Worm (Caenorhabditis elegans) whole organism, late embryonic: ENCODE measurements around the gene D2045.7.

Experiments used
- K02D7.2 ChIP-seq: sonication (generic microtip); optimal IDR thresholded peaks from 2 replicates; lab custom pipeline; 2017; ENCODE audit warnings: mild to moderate bottlenecking, missing genetic modification characterization, missing compliant biosample characterization
- K09A11.1 ChIP-seq: sonication (generic microtip); optimal IDR thresholded peaks from 2 replicates; lab custom pipeline; 2017; ENCODE audit warnings: antibody characterized with exemption, mild to moderate bottlenecking, missing genetic modification characterization, missing compliant biosample characterization; ENCODE audit not compliant: insufficient read depth
- T23F11.4 ChIP-seq: fragments of 200-800 bp; sonication (Bioruptor generic); optimal IDR thresholded peaks from 2 replicates; lab custom pipeline; 2018; ENCODE audit warnings: mild to moderate bottlenecking, missing genetic modification characterization, missing compliant biosample characterization
- Y22D7AL.16 ChIP-seq: sonication (generic microtip); optimal IDR thresholded peaks from 2 replicates; lab custom pipeline; 2016; ENCODE audit warnings: missing genetic modification characterization, missing compliant biosample characterization
- ama-1 ChIP-seq: fragments of 150-350 bp; optimal IDR thresholded peaks from 2 replicates; lab custom pipeline; 2014
- ceh-19 ChIP-seq: fragments of 200-800 bp; sonication (Bioruptor generic); optimal IDR thresholded peaks from 2 replicates; lab custom pipeline; 2018; ENCODE audit warnings: mild to moderate bottlenecking, missing genetic modification characterization, missing compliant biosample characterization
- ceh-22 ChIP-seq: sonication (generic microtip); optimal IDR thresholded peaks from 2 replicates; lab custom pipeline; 2017; ENCODE audit warnings: missing biosample characterization, missing genetic modification characterization
- ceh-24 ChIP-seq: sonication (generic microtip); optimal IDR thresholded peaks from 2 replicates; lab custom pipeline; 2016; ENCODE audit warnings: mild to moderate bottlenecking, missing genetic modification characterization, missing compliant biosample characterization
- ceh-30 ChIP-seq: fragments of 150-350 bp; optimal IDR thresholded peaks from 2 replicates; lab custom pipeline; 2014; ENCODE audit warnings: missing biosample characterization, missing genetic modification characterization
- ceh-34 ChIP-seq: sonication (generic microtip); optimal IDR thresholded peaks from 2 replicates; lab custom pipeline; 2016; ENCODE audit warnings: mild to moderate bottlenecking, missing genetic modification characterization, missing compliant biosample characterization
- ceh-6 ChIP-seq: fragments of 200-800 bp; sonication (Bioruptor generic); optimal IDR thresholded peaks from 2 replicates; lab custom pipeline; 2018; ENCODE audit warnings: mild to moderate bottlenecking, missing genetic modification characterization, missing compliant biosample characterization
- che-1 ChIP-seq: sonication (generic microtip); optimal IDR thresholded peaks from 2 replicates; lab custom pipeline; 2016; ENCODE audit warnings: mild to moderate bottlenecking, missing genetic modification characterization, missing compliant biosample characterization
- dmd-4 ChIP-seq: sonication (generic microtip); optimal IDR thresholded peaks from 2 replicates; lab custom pipeline; 2016; ENCODE audit warnings: borderline replicate concordance, missing genetic modification characterization, missing compliant biosample characterization
- elt-2 ChIP-seq: sonication (generic microtip); optimal IDR thresholded peaks from 2 replicates; lab custom pipeline; 2016; ENCODE audit warnings: missing genetic modification reagents, missing genetic modification characterization, missing compliant biosample characterization
- elt-4 ChIP-seq: sonication (generic microtip); optimal IDR thresholded peaks from 2 replicates; lab custom pipeline; 2016; ENCODE audit warnings: missing genetic modification characterization, missing compliant biosample characterization
- ets-4 ChIP-seq: sonication (generic microtip); optimal IDR thresholded peaks from 2 replicates; lab custom pipeline; 2016; ENCODE audit warnings: missing genetic modification characterization, missing compliant biosample characterization
- fax-1 ChIP-seq: sonication (generic microtip); optimal IDR thresholded peaks from 2 replicates; lab custom pipeline; 2016; ENCODE audit warnings: missing genotype, missing genetic modification characterization, missing compliant biosample characterization
- fkh-6 ChIP-seq: sonication (generic microtip); optimal IDR thresholded peaks from 2 replicates; lab custom pipeline; 2016; ENCODE audit warnings: missing genetic modification characterization, missing compliant biosample characterization
- hlh-15 ChIP-seq: sonication (generic microtip); optimal IDR thresholded peaks from 2 replicates; lab custom pipeline; 2016; ENCODE audit warnings: missing genetic modification characterization, missing compliant biosample characterization
- lim-6 ChIP-seq: sonication (generic microtip); optimal IDR thresholded peaks from 2 replicates; lab custom pipeline; 2016; ENCODE audit warnings: missing genetic modification characterization, missing compliant biosample characterization
- lin-11 ChIP-seq: fragments of 200-800 bp; sonication (Bioruptor generic); optimal IDR thresholded peaks from 2 replicates; lab custom pipeline; 2018; ENCODE audit warnings: mild to moderate bottlenecking, missing genetic modification characterization, missing compliant biosample characterization
- mec-3 ChIP-seq: sonication (generic microtip); optimal IDR thresholded peaks from 2 replicates; lab custom pipeline; 2016; ENCODE audit warnings: borderline replicate concordance, missing genetic modification characterization, missing compliant biosample characterization
- nhr-11 ChIP-seq: fragments of 150-350 bp; optimal IDR thresholded peaks from 2 replicates; lab custom pipeline; 2014; ENCODE audit warnings: missing biosample characterization, missing genetic modification characterization
- nhr-232 ChIP-seq: sonication (generic microtip); optimal IDR thresholded peaks from 2 replicates; lab custom pipeline; 2016; ENCODE audit warnings: missing genetic modification characterization, missing compliant biosample characterization
- pat-9 ChIP-seq: fragments of 200-800 bp; sonication (Bioruptor generic); optimal IDR thresholded peaks from 2 replicates; lab custom pipeline; 2018; ENCODE audit warnings: mild to moderate bottlenecking, missing genetic modification characterization, moderate library complexity, missing compliant biosample characterization
- pha-2 ChIP-seq: sonication (generic microtip); optimal IDR thresholded peaks from 2 replicates; lab custom pipeline; 2017; ENCODE audit warnings: mild to moderate bottlenecking, missing genetic modification characterization, missing compliant biosample characterization
- pqm-1 ChIP-seq: sonication (generic microtip); optimal IDR thresholded peaks from 2 replicates; lab custom pipeline; 2016; ENCODE audit warnings: missing genetic modification characterization, missing compliant biosample characterization
- ref-2 ChIP-seq: sonication (generic microtip); optimal IDR thresholded peaks from 2 replicates; lab custom pipeline; 2016; ENCODE audit warnings: missing genetic modification characterization, missing compliant biosample characterization
- sox-2 ChIP-seq: fragments of 200-800 bp; sonication (Bioruptor generic); IDR thresholded peaks from 2 replicates; pipeline ENCODE4 v1.3.6; 2022; ENCODE audit warnings: missing genetic modification reagents, missing genetic modification characterization, missing compliant biosample characterization
- sox-4 ChIP-seq: sonication (generic microtip); optimal IDR thresholded peaks from 2 replicates; lab custom pipeline; 2017; ENCODE audit warnings: mild to moderate bottlenecking, missing genetic modification characterization, inconsistent platforms, missing compliant biosample characterization
- ttx-3 ChIP-seq: sonication (generic microtip); optimal IDR thresholded peaks from 2 replicates; lab custom pipeline; 2016; ENCODE audit warnings: missing genetic modification reagents, missing genetic modification characterization, missing compliant biosample characterization
- unc-42 ChIP-seq: sonication (generic microtip); optimal IDR thresholded peaks from 2 replicates; lab custom pipeline; 2016; ENCODE audit warnings: missing genotype, missing genetic modification characterization, missing compliant biosample characterization
- zip-5 ChIP-seq: sonication (generic microtip); optimal IDR thresholded peaks from 2 replicates; lab custom pipeline; 2016; ENCODE audit warnings: missing genetic modification characterization, missing compliant biosample characterization

The D2045.7 gene

ce11 chrIII:10469574-10470055 is 9.7 kb upstream of the D2045.7 start, which contains the start of gene D2045.5:
Gene D2045.5 (minus strand): TSS chrIII:10469624.
- TF ChIP-seq ceh-30 = no peak

ce11 chrIII:10470927-10471326 is 8.4 kb upstream of the D2045.7 start, which contains the start of gene cul-1:
Gene cul-1 (plus strand): TSS chrIII:10471237.
- TF ChIP-seq ama-1 (lab: Kevin White, UChicago) (no peak), sox-4 (tag; lab: Kevin White, UChicago) (no peak), ceh-19 (GFP tag; lab: Kevin White, UChicago) (no peak), fax-1 (tag; lab: Kevin White, UChicago) (no peak), pat-9 (tag; lab: Kevin White, UChicago) (no peak)

ce11 chrIII:10474945-10475344 is 4.3 kb upstream of the D2045.7 start, which contains the start of gene D2045.9:
Gene D2045.9 (plus strand): TSS chrIII:10475245.
- TF ChIP-seq T23F11.4 (GFP tag; lab: Kevin White, UChicago) (no peak), sox-2 (GFP tag; lab: Robert Waterston, UW) (no peak), ceh-30 (no peak), ref-2 (no peak), elt-4 (no peak), zip-5 (tag; lab: Kevin White, UChicago) (no peak), ttx-3 (tag; lab: Kevin White, UChicago) (no peak), ceh-6 (GFP tag; lab: Kevin White, UChicago) (no peak), che-1 (tag; lab: Kevin White, UChicago) (no peak)
- TF ChIP-seq, all 69 proteins: peak for 0

ce11 chrIII:10481497-10481896 is 2.2 kb downstream of the D2045.7 start:
- TF ChIP-seq ceh-22 (tag; lab: Kevin White, UChicago) = no peak
- no peak for TF ChIP-seq nhr-11 (tag; lab: Kevin White, UChicago)
- TF ChIP-seq dmd-4 (tag; lab: Kevin White, UChicago) = no peak
- no peak for TF ChIP-seq ceh-24
- TF ChIP-seq elt-4 = no peak
- TF ChIP-seq lim-6 = no peak
- no peak for TF ChIP-seq fkh-6 (tag; lab: Kevin White, UChicago)
- TF ChIP-seq pqm-1 (tag; lab: Kevin White, UChicago) = no peak

ce11 chrIII:10481988-10482387 is 2.7 kb downstream of the D2045.7 start, which contains the start of gene D2045.8:
Gene D2045.8 (plus strand): TSS chrIII:10482288.
- TF ChIP-seq elt-2 (tag; lab: Kevin White, UChicago) = peak; percentile 8
- TF ChIP-seq ceh-34 = no peak
- no peak for TF ChIP-seq ref-2
- TF ChIP-seq pqm-1 (tag; lab: Kevin White, UChicago) = no peak
- no peak for TF ChIP-seq mec-3

ce11 chrIII:10486455-10486854 is 7.2 kb downstream of the D2045.7 start:
- TF ChIP-seq lin-11 = no peak
- no peak for TF ChIP-seq unc-42 (tag; lab: Kevin White, UChicago)
- no peak for TF ChIP-seq sox-2 (GFP tag; lab: Robert Waterston, UW)
- TF ChIP-seq hlh-15 (tag; lab: Kevin White, UChicago) = no peak
- TF ChIP-seq, all 69 proteins: peak for 0

- TF ChIP-seq pha-2 (tag; lab: Kevin White, UChicago) = no peak
- TF ChIP-seq nhr-232 (tag; lab: Kevin White, UChicago) = no peak
- no peak for TF ChIP-seq hlh-15 (tag; lab: Kevin White, UChicago)
- no peak for TF ChIP-seq Y22D7AL.16
- no peak for TF ChIP-seq K09A11.1 (tag; lab: Kevin White, UChicago)
- TF ChIP-seq unc-42 (tag; lab: Kevin White, UChicago) = no peak
- TF ChIP-seq K02D7.2 = no peak
- TF ChIP-seq ets-4 (tag; lab: Kevin White, UChicago) = no peak
Measured at ce11 chrIII:10488052-10488451, 8.8 kb downstream of the D2045.7 start, which contains the start of gene ptr-25. Gene ptr-25 (plus strand): TSS chrIII:10488124.
